Worm (Caenorhabditis elegans): ENCODE results near the gene srsx-7.

ce11 chrV:7952855-7953254 is 27.3 kb downstream of the srsx-7 start, which contains the start of gene clec-216:
- no peak for TF ChIP-seq mec-3 (tag; optimal IDR thresholded peaks at IDR 0.05; ENCODE audit: borderline replicate concordance)
- no peak for TF ChIP-seq ceh-14 (tag; optimal IDR thresholded peaks at IDR 0.05)
- no peak for TF ChIP-seq che-1 (tag; optimal IDR thresholded peaks at IDR 0.05)
- no peak for TF ChIP-seq dve-1 (tag; optimal IDR thresholded peaks at IDR 0.05)
- no peak for TF ChIP-seq unc-55 (GFP tag; optimal IDR thresholded peaks at IDR 0.05)
- no peak for TF ChIP-seq fkh-6 (tag; optimal IDR thresholded peaks at IDR 0.05)
